Worm (Caenorhabditis elegans) whole organism, late embryonic: Measurements from ENCODE around the gene wsp-1.

ENCODE experiments used
- C08G9.2 ChIP-seq: sonication (generic microtip); optimal IDR thresholded peaks from 2 replicates; lab custom pipeline; 2016; ENCODE audit warnings: mild to moderate bottlenecking, missing genetic modification characterization, moderate library complexity, missing compliant biosample characterization
- C38D4.7 ChIP-seq: fragments of 200-800 bp; sonication (Bioruptor generic); optimal IDR thresholded peaks from 2 replicates; lab custom pipeline; 2018; ENCODE audit warnings: mild to moderate bottlenecking, missing genetic modification characterization, moderate library complexity, missing compliant biosample characterization
- K09A11.1 ChIP-seq: sonication (generic microtip); optimal IDR thresholded peaks from 2 replicates; lab custom pipeline; 2017; ENCODE audit warnings: antibody characterized with exemption, mild to moderate bottlenecking, missing genetic modification characterization, missing compliant biosample characterization; ENCODE audit not compliant: insufficient read depth
- ahr-1 ChIP-seq: sonication (generic microtip); optimal IDR thresholded peaks from 2 replicates; lab custom pipeline; 2016; ENCODE audit warnings: missing genetic modification characterization, missing compliant biosample characterization
- ama-1 ChIP-seq: fragments of 150-350 bp; optimal IDR thresholded peaks from 2 replicates; lab custom pipeline; 2014
- ceh-18 ChIP-seq: sonication (generic microtip); optimal IDR thresholded peaks from 2 replicates; lab custom pipeline; 2016; ENCODE audit warnings: missing genetic modification characterization, missing compliant biosample characterization
- ceh-24 ChIP-seq: sonication (generic microtip); optimal IDR thresholded peaks from 2 replicates; lab custom pipeline; 2016; ENCODE audit warnings: mild to moderate bottlenecking, missing genetic modification characterization, missing compliant biosample characterization
- ceh-31 ChIP-seq: sonication (generic microtip); optimal IDR thresholded peaks from 2 replicates; lab custom pipeline; 2016; ENCODE audit warnings: missing genetic modification characterization, missing compliant biosample characterization
- ceh-48 ChIP-seq: sonication (generic microtip); optimal IDR thresholded peaks from 2 replicates; lab custom pipeline; 2016; ENCODE audit warnings: missing genetic modification characterization, inconsistent platforms, missing compliant biosample characterization
- ceh-9 ChIP-seq: sonication (generic microtip); optimal IDR thresholded peaks from 2 replicates; lab custom pipeline; 2016; ENCODE audit warnings: mild to moderate bottlenecking, missing genetic modification characterization, inconsistent platforms, missing compliant biosample characterization
- che-1 ChIP-seq: sonication (generic microtip); optimal IDR thresholded peaks from 2 replicates; lab custom pipeline; 2016; ENCODE audit warnings: mild to moderate bottlenecking, missing genetic modification characterization, missing compliant biosample characterization
- elt-2 ChIP-seq: sonication (generic microtip); optimal IDR thresholded peaks from 2 replicates; lab custom pipeline; 2016; ENCODE audit warnings: missing genetic modification reagents, missing genetic modification characterization, missing compliant biosample characterization
- elt-4 ChIP-seq: sonication (generic microtip); optimal IDR thresholded peaks from 2 replicates; lab custom pipeline; 2016; ENCODE audit warnings: missing genetic modification characterization, missing compliant biosample characterization
- fkh-10 ChIP-seq: fragments of 150-350 bp; optimal IDR thresholded peaks from 2 replicates; lab custom pipeline; 2014; ENCODE audit warnings: missing biosample characterization, missing genetic modification reagents, missing genetic modification characterization
- fkh-6 ChIP-seq: sonication (generic microtip); optimal IDR thresholded peaks from 2 replicates; lab custom pipeline; 2016; ENCODE audit warnings: missing genetic modification characterization, missing compliant biosample characterization
- hlh-13 ChIP-seq: fragments of 200-800 bp; sonication (Bioruptor generic); optimal IDR thresholded peaks from 2 replicates; lab custom pipeline; 2018; ENCODE audit warnings: mild to moderate bottlenecking, missing genetic modification characterization, missing compliant biosample characterization
- hlh-6 ChIP-seq: sonication (generic microtip); optimal IDR thresholded peaks from 2 replicates; lab custom pipeline; 2016; ENCODE audit warnings: missing genotype, missing genetic modification characterization, missing compliant biosample characterization
- lin-11 ChIP-seq: fragments of 200-800 bp; sonication (Bioruptor generic); optimal IDR thresholded peaks from 2 replicates; lab custom pipeline; 2018; ENCODE audit warnings: mild to moderate bottlenecking, missing genetic modification characterization, missing compliant biosample characterization
- madf-2 ChIP-seq: sonication (generic microtip); optimal IDR thresholded peaks from 2 replicates; lab custom pipeline; 2017; ENCODE audit warnings: missing genetic modification characterization, missing compliant biosample characterization
- nfya-1 ChIP-seq: sonication (generic microtip); optimal IDR thresholded peaks from 2 replicates; lab custom pipeline; 2017; ENCODE audit warnings: missing genetic modification characterization, mild to moderate bottlenecking, missing compliant biosample characterization, antibody characterized with exemption, moderate library complexity
- nhr-11 ChIP-seq: fragments of 150-350 bp; optimal IDR thresholded peaks from 2 replicates; lab custom pipeline; 2014; ENCODE audit warnings: missing biosample characterization, missing genetic modification characterization
- odd-2 ChIP-seq: sonication (generic microtip); optimal IDR thresholded peaks from 2 replicates; lab custom pipeline; 2017; ENCODE audit warnings: antibody characterized with exemption, mild to moderate bottlenecking, missing genetic modification characterization, missing compliant biosample characterization
- pha-2 ChIP-seq: sonication (generic microtip); optimal IDR thresholded peaks from 2 replicates; lab custom pipeline; 2017; ENCODE audit warnings: mild to moderate bottlenecking, missing genetic modification characterization, missing compliant biosample characterization
- pqm-1 ChIP-seq: sonication (generic microtip); optimal IDR thresholded peaks from 2 replicates; lab custom pipeline; 2016; ENCODE audit warnings: missing genetic modification characterization, missing compliant biosample characterization
- ref-2 ChIP-seq: sonication (generic microtip); optimal IDR thresholded peaks from 2 replicates; lab custom pipeline; 2016; ENCODE audit warnings: missing genetic modification characterization, missing compliant biosample characterization
- rnt-1 ChIP-seq: sonication (generic microtip); optimal IDR thresholded peaks from 2 replicates; lab custom pipeline; 2016; ENCODE audit warnings: missing genetic modification characterization, missing compliant biosample characterization
- syd-9 ChIP-seq: sonication (generic microtip); optimal IDR thresholded peaks from 2 replicates; lab custom pipeline; 2016; ENCODE audit warnings: mild to moderate bottlenecking, missing genetic modification characterization, moderate library complexity, missing compliant biosample characterization
- tbx-7 ChIP-seq: sonication (generic microtip); optimal IDR thresholded peaks from 2 replicates; lab custom pipeline; 2016; ENCODE audit warnings: missing genotype, missing genetic modification characterization, missing compliant biosample characterization
- unc-42 ChIP-seq: sonication (generic microtip); optimal IDR thresholded peaks from 2 replicates; lab custom pipeline; 2016; ENCODE audit warnings: missing genotype, missing genetic modification characterization, missing compliant biosample characterization
- zip-5 ChIP-seq: sonication (generic microtip); optimal IDR thresholded peaks from 2 replicates; lab custom pipeline; 2016; ENCODE audit warnings: missing genetic modification characterization, missing compliant biosample characterization
- ztf-16 ChIP-seq: sonication (generic microtip); optimal IDR thresholded peaks from 2 replicates; lab custom pipeline; 2017; ENCODE audit warnings: missing genetic modification characterization, missing compliant biosample characterization

The wsp-1 gene

ce11 chrIV:8182566-8182965 is 16.2 kb downstream of the wsp-1 start:
- TF ChIP-seq ref-2 (peak; percentile 14), rnt-1 (tag; lab: Kevin White, UChicago) (no peak), nfya-1 (tag; lab: Kevin White, UChicago) (peak; percentile 24), ahr-1 (tag; lab: Kevin White, UChicago) (no peak), unc-42 (tag; lab: Kevin White, UChicago) (peak; percentile 65)

ce11 chrIV:8181404-8181803 is 17.3 kb downstream of the wsp-1 start:
- TF ChIP-seq nfya-1 (tag; lab: Kevin White, UChicago): no peak
- TF ChIP-seq fkh-10: peak; percentile 80
- TF ChIP-seq unc-42 (tag; lab: Kevin White, UChicago): peak; percentile 81
- no peak for TF ChIP-seq madf-2 (tag; lab: Kevin White, UChicago)
- no peak for TF ChIP-seq ceh-24 (tag; lab: Kevin White, UChicago)
- no peak for TF ChIP-seq ztf-16

ce11 chrIV:8175686-8176532 is 22.8 kb downstream of the wsp-1 start, which contains the start of gene pct-1:
pct-1 (plus strand) TSS chrIV:8176482.
- TF ChIP-seq unc-42 (tag; lab: Kevin White, UChicago): peak; percentile 5
- no peak for TF ChIP-seq lin-11 (tag; lab: Kevin White, UChicago)
- TF ChIP-seq pqm-1 (tag; lab: Kevin White, UChicago): no peak
- no peak for TF ChIP-seq ceh-48 (tag; lab: Kevin White, UChicago)
- no peak for TF ChIP-seq hlh-6 (tag; lab: Kevin White, UChicago)
- peak; percentile 11 for TF ChIP-seq ceh-31 (tag; lab: Kevin White, UChicago)

- TF ChIP-seq nhr-11 (tag; lab: Kevin White, UChicago): no peak
- TF ChIP-seq elt-2 (tag; lab: Kevin White, UChicago): peak; percentile 48
- no peak for TF ChIP-seq rnt-1 (tag; lab: Kevin White, UChicago)
- no peak for TF ChIP-seq hlh-13 (GFP tag; lab: Kevin White, UChicago)
- TF ChIP-seq ceh-9 (tag; lab: Kevin White, UChicago): no peak
- TF ChIP-seq ceh-18 (tag; lab: Kevin White, UChicago): no peak
- TF ChIP-seq che-1 (tag; lab: Kevin White, UChicago): no peak
- no peak for TF ChIP-seq fkh-6 (tag; lab: Kevin White, UChicago)
- no peak for TF ChIP-seq syd-9 (tag; lab: Kevin White, UChicago)
- TF ChIP-seq, all 69 proteins: peak for 1
Measured at ce11 chrIV:8174792-8175191, 24.0 kb downstream of the wsp-1 start.

- TF ChIP-seq odd-2 (tag; lab: Kevin White, UChicago) (no peak), ama-1 (lab: Kevin White, UChicago) (no peak), C08G9.2 (tag; lab: Kevin White, UChicago) (no peak), elt-4 (tag; lab: Kevin White, UChicago) (no peak), che-1 (tag; lab: Kevin White, UChicago) (no peak), ceh-31 (tag; lab: Kevin White, UChicago) (no peak), pha-2 (tag; lab: Kevin White, UChicago) (no peak), ceh-18 (tag; lab: Kevin White, UChicago) (no peak), zip-5 (tag; lab: Kevin White, UChicago) (no peak)
Measured at ce11 chrIV:8173610-8174009, 25.1 kb downstream of the wsp-1 start.

ce11 chrIV:8171376-8171775 is 27.4 kb downstream of the wsp-1 start:
- no peak for TF ChIP-seq K09A11.1 (tag; lab: Kevin White, UChicago)
- TF ChIP-seq rnt-1 (tag; lab: Kevin White, UChicago): no peak
- no peak for TF ChIP-seq tbx-7
- TF ChIP-seq ceh-24 (tag; lab: Kevin White, UChicago): no peak
- no peak for TF ChIP-seq C38D4.7 (GFP tag; lab: Kevin White, UChicago)
- TF ChIP-seq, all 69 proteins: peak for 0
